Fruit fly (Drosophila melanogaster) whole organism, wandering third instar larva: ENCODE data around the gene CG4770.

Experiments used
- Abd-B ChIP-seq: fragments of >200 bp; optimal IDR thresholded peaks from 2 replicates; lab custom pipeline; 2017; ENCODE audit warnings: missing biosample characterization, missing genetic modification characterization
- CG32264 ChIP-seq: fragments of 200-800 bp; sonication (Bioruptor generic); optimal IDR thresholded peaks from 2 replicates; lab custom pipeline; 2016; ENCODE audit warnings: missing biosample characterization, missing genetic modification characterization
- CG9705 ChIP-seq: fragments of 200-800 bp; sonication (Bioruptor generic); optimal IDR thresholded peaks from 2 replicates; lab custom pipeline; 2018; ENCODE audit warnings: missing biosample characterization, mild to moderate bottlenecking, missing genetic modification characterization
- Dfd ChIP-seq: fragments of >200 bp; optimal IDR thresholded peaks from 2 replicates; lab custom pipeline; 2017; ENCODE audit warnings: missing biosample characterization, missing genetic modification characterization
- Dif ChIP-seq: fragments of 200-275, 200-300 bp; sonication (Bioruptor generic); optimal IDR thresholded peaks from 2 replicates; lab custom pipeline; 2018; ENCODE audit warnings: missing biosample characterization, missing genetic modification characterization; ENCODE audit not compliant: partially characterized antibody
- HLH106 ChIP-seq: fragments of 200-800 bp; optimal IDR thresholded peaks from 3 replicates; lab custom pipeline; 2019; ENCODE audit warnings: missing biosample characterization, mild to moderate bottlenecking, missing genetic modification characterization, moderate library complexity
- Hnf4 ChIP-seq: fragments of 200-800 bp; sonication (Bioruptor generic); optimal IDR thresholded peaks from 2 replicates; lab custom pipeline; 2016; ENCODE audit warnings: missing biosample characterization, mild to moderate bottlenecking, missing genetic modification characterization
- Jra ChIP-seq: sonication (Bioruptor generic); optimal IDR thresholded peaks from 2 replicates; lab custom pipeline; 2016; ENCODE audit warnings: missing biosample characterization, missing genetic modification characterization
- Mio ChIP-seq: sonication (Bioruptor generic); optimal IDR thresholded peaks from 2 replicates; lab custom pipeline; 2016; ENCODE audit warnings: missing biosample characterization, missing genetic modification characterization
- Myc ChIP-seq: fragments of >200 bp; optimal IDR thresholded peaks from 2 replicates; lab custom pipeline; 2017
- N ChIP-seq: fragments of >200 bp; optimal IDR thresholded peaks from 2 replicates; lab custom pipeline; 2018; ENCODE audit warnings: missing biosample characterization, missing external identifiers, missing genetic modification characterization
- OdsH ChIP-seq: fragments of 200-800 bp; sonication (Bioruptor generic); optimal IDR thresholded peaks from 2 replicates; lab custom pipeline; 2016; ENCODE audit warnings: missing biosample characterization, mild to moderate bottlenecking, missing genetic modification characterization
- Rel ChIP-seq, 2 experiments: fragments of 200-800 bp; sonication (Bioruptor generic) in 1 of 2; optimal IDR thresholded peaks; 2 replicates in 1 of 2; 3 replicates in 1 of 2; lab custom pipeline; 2016 to 2019; ENCODE audit warnings: mild to moderate bottlenecking in 2 of 2, missing biosample characterization in 2 of 2, missing genetic modification characterization in 2 of 2, moderate library complexity in 1 of 2
- Vsx2 ChIP-seq: fragments of 200-300, 225-300 bp; sonication (Bioruptor generic); optimal IDR thresholded peaks from 2 replicates; lab custom pipeline; 2018; ENCODE audit warnings: missing biosample characterization, missing genetic modification characterization; ENCODE audit not compliant: partially characterized antibody
- br ChIP-seq: fragments of 200-800 bp; sonication (Bioruptor generic); optimal IDR thresholded peaks from 2 replicates; lab custom pipeline; 2016; ENCODE audit warnings: missing biosample characterization, missing genetic modification characterization
- brk ChIP-seq: fragments of 200-800 bp; sonication (Bioruptor generic); optimal IDR thresholded peaks from 2 replicates; lab custom pipeline; 2016; ENCODE audit warnings: missing biosample characterization, mild to moderate bottlenecking, missing genetic modification characterization
- dl ChIP-seq, 2 experiments: fragments of 175-275, 200-275 bp in 1 of 2; fragments of 200-275 bp in 1 of 2; sonication (Bioruptor generic); optimal IDR thresholded peaks; lab custom pipeline; 2018; ENCODE audit warnings: mild to moderate bottlenecking in 2 of 2, missing biosample characterization in 2 of 2, missing genetic modification characterization in 2 of 2, moderate library complexity in 2 of 2; ENCODE audit not compliant: partially characterized antibody in 2 of 2, insufficient read depth in 1 of 2
- dmrt93B ChIP-seq: fragments of 200-800 bp; sonication (Bioruptor generic); optimal IDR thresholded peaks from 2 replicates; lab custom pipeline; 2018; ENCODE audit warnings: missing biosample characterization, mild to moderate bottlenecking, missing genetic modification characterization
- dsf ChIP-seq: sonication (Bioruptor generic); optimal IDR thresholded peaks from 2 replicates; lab custom pipeline; 2016; ENCODE audit warnings: missing biosample characterization, missing genetic modification characterization, borderline replicate concordance
- ey ChIP-seq: fragments of 200-800 bp; sonication (Bioruptor generic); optimal IDR thresholded peaks from 2 replicates; lab custom pipeline; 2016; ENCODE audit warnings: missing biosample characterization, missing genetic modification characterization
- fru ChIP-seq: fragments of 200-800 bp; sonication (Bioruptor generic); optimal IDR thresholded peaks from 3 replicates; lab custom pipeline; 2016; ENCODE audit warnings: missing biosample characterization, mild to moderate bottlenecking, missing genetic modification characterization
- h ChIP-seq: fragments of 200-800 bp; sonication (Bioruptor generic); optimal IDR thresholded peaks from 3 replicates; lab custom pipeline; 2016; ENCODE audit warnings: missing biosample characterization, mild to moderate bottlenecking, missing genetic modification characterization
- jim ChIP-seq: fragments of 175-275, 200-325 bp; sonication (Bioruptor generic); optimal IDR thresholded peaks from 2 replicates; lab custom pipeline; 2016; ENCODE audit warnings: missing biosample characterization, mild to moderate bottlenecking, missing genetic modification characterization
- lola ChIP-seq: fragments of >200 bp; optimal IDR thresholded peaks from 2 replicates; lab custom pipeline; 2017; ENCODE audit warnings: missing biosample characterization, missing genetic modification characterization
- pan ChIP-seq: fragments of >200 bp; optimal IDR thresholded peaks from 2 replicates; lab custom pipeline; 2017
- psq ChIP-seq: fragments of 200-800 bp; sonication (Bioruptor generic); optimal IDR thresholded peaks from 3 replicates; lab custom pipeline; 2017; ENCODE audit warnings: missing biosample characterization, mild to moderate bottlenecking, missing genetic modification characterization, moderate library complexity
- rgr ChIP-seq: fragments of 200-800 bp; sonication (Bioruptor generic); optimal IDR thresholded peaks from 3 replicates; lab custom pipeline; 2016; ENCODE audit warnings: missing biosample characterization, mild to moderate bottlenecking, missing genetic modification characterization
- sage ChIP-seq: fragments of 200-800 bp; sonication (Bioruptor generic); optimal IDR thresholded peaks from 2 replicates; lab custom pipeline; 2016; ENCODE audit warnings: missing biosample characterization, mild to moderate bottlenecking, missing genetic modification characterization
- sv ChIP-seq: fragments of 200-800 bp; sonication (Bioruptor generic); optimal IDR thresholded peaks from 3 replicates; lab custom pipeline; 2016; ENCODE audit warnings: missing biosample characterization, missing genetic modification characterization
- tai ChIP-seq: sonication (Bioruptor generic); optimal IDR thresholded peaks from 2 replicates; lab custom pipeline; 2016; ENCODE audit warnings: missing biosample characterization, missing genetic modification characterization
- woc ChIP-seq: sonication (Bioruptor generic); optimal IDR thresholded peaks from 2 replicates; lab custom pipeline; 2016; ENCODE audit warnings: missing biosample characterization, mild to moderate bottlenecking, missing genetic modification characterization

CG4770 gene

DNA sequence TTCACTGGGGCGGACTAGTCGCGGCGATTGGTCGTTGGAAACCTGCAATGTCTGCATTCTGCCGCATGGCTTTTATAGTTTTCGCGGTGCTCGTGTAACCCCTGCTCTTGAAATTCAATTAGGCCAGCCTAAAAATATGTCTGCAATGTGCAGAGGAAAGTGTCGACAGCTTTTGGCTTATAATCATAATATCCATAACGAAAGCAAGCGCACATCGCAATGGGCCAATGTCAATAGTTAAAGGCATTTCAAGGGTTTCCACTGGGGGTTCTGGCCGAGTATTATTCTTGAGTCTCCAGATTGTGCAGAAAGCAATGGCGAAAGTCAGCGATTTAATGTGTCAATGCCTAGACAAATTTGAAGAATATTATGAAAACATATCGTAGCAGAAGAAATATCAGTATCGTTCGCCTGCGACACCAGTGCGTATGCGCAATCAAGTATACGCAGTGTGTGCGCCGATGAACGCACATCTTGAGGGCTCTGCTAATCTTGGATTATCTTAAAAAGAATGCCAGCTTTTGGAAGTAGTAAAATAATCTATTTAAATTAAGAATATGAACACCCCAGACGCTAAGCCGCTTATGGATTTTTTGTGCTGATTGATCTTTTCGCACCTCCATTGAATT, 30.0 kb upstream of the CG4770 start, which contains the start of gene ninaE:
TSS of gene ninaE (minus strand) at position 51 of the 629 bp plus-strand sequence.
- no peak for TF ChIP-seq woc (GFP tag; lab: Kevin White, UChicago)
- TF ChIP-seq lola (GFP tag; lab: Kevin White, UChicago): no peak
- TF ChIP-seq tai (GFP tag; lab: Kevin White, UChicago): no peak
- no peak for TF ChIP-seq Abd-B
- TF ChIP-seq Dfd (GFP tag; lab: Kevin White, UChicago): no peak
- no peak for TF ChIP-seq sv (GFP tag; lab: Kevin White, UChicago)
- TF ChIP-seq Vsx2 (GFP tag; lab: Kevin White, UChicago): no peak
- TF ChIP-seq pan (lab: Kevin White, UChicago): no peak
- no peak for TF ChIP-seq OdsH
- no peak for TF ChIP-seq Hnf4 (GFP tag; lab: Kevin White, UChicago)
- TF ChIP-seq h (GFP tag; lab: Kevin White, UChicago): no peak
- no peak for TF ChIP-seq CG32264 (GFP tag; lab: Kevin White, UChicago)
- no peak for TF ChIP-seq br (GFP tag; lab: Kevin White, UChicago)
- no peak for TF ChIP-seq psq (GFP tag; lab: Kevin White, UChicago)
- no peak for TF ChIP-seq brk (GFP tag; lab: Kevin White, UChicago)

DNA sequence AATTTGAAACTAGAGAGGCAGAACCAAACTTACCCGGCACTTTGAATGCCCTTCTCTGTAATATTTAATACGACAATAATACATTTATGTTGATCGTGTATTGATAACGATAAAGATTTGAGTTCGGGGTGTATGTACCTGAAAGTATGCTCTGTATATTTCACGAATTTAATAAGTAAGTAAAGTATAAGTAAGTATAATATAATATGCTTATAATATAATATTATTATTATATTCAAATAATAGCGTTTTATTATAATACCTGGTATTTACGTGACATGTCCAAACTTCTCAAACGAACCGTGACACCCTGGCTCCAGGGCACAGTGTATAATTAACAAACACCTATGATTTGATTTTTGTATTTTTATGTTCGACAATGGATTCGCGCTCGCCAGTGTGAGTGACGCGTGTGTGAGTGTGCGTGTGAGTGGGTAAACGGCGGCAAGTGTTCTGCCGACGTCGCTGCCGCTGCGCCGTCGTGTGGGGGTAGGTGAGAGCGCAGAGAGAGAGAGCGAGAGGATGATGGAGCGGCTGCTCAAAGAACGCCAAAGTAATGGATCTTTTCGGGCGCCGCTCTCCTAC, 28.6 kb upstream of the CG4770 start:
- peak; percentile 13 for TF ChIP-seq fru (GFP tag; lab: Kevin White, UChicago)
- no peak for TF ChIP-seq jim (GFP tag; lab: Kevin White, UChicago)
- TF ChIP-seq sage (GFP tag; lab: Kevin White, UChicago): no peak
- no peak for TF ChIP-seq Myc
- no peak for TF ChIP-seq N (GFP tag; lab: Kevin White, UChicago)
- TF ChIP-seq HLH106 (tag; lab: Kevin White, UChicago): no peak
- peak; percentile 56 to 70 for TF ChIP-seq dl (GFP tag; optimal IDR thresholded peaks at IDR 0.05; lab: Kevin White, UChicago; ENCODE audit: insufficient read depth in 1 of 2, partially characterized antibody in 2 of 2)
- TF ChIP-seq Abd-B: no peak
- no peak for TF ChIP-seq Jra (GFP tag; lab: Kevin White, UChicago)
- no peak for TF ChIP-seq Mio
- TF ChIP-seq Dif: peak; percentile 78
- TF ChIP-seq tai (GFP tag; lab: Kevin White, UChicago): no peak

dm6 chr3R:19890340-19890998, 27.8 kb upstream of the CG4770 start, which contains the start of gene CG4733:
TSS of gene CG4733 (plus strand) at chr3R:19890689.
- TF ChIP-seq Dif (peak; percentile 32), Vsx2 (GFP tag; lab: Kevin White, UChicago) (no peak), CG9705 (no peak), br (GFP tag; lab: Kevin White, UChicago) (no peak), rgr (GFP tag; lab: Kevin White, UChicago) (no peak), Rel (GFP tag; optimal IDR thresholded peaks at IDR 0.05; lab: Kevin White, UChicago) (no peak), Rel (tag; optimal IDR thresholded peaks at IDR 0.05; lab: Kevin White, UChicago) (no peak), woc (GFP tag; lab: Kevin White, UChicago) (peak; percentile 32), dl (GFP tag; optimal IDR thresholded peaks at IDR 0.05; lab: Kevin White, UChicago; ENCODE audit: insufficient read depth in 1 of 2, partially characterized antibody in 2 of 2) (peak in 1 of 2 experiments; percentile 50), fru (GFP tag; lab: Kevin White, UChicago) (peak; percentile 56), Myc (peak; percentile 98), N (GFP tag; lab: Kevin White, UChicago) (no peak)

dm6 chr3R:19891363-19891762, 26.9 kb upstream of the CG4770 start:
- no peak for TF ChIP-seq rgr (GFP tag; lab: Kevin White, UChicago)
- no peak for TF ChIP-seq ey (GFP tag; lab: Kevin White, UChicago)
- TF ChIP-seq brk (GFP tag; lab: Kevin White, UChicago): no peak
- no peak for TF ChIP-seq psq (GFP tag; lab: Kevin White, UChicago)
- no peak for TF ChIP-seq Dfd (GFP tag; lab: Kevin White, UChicago)
- no peak for TF ChIP-seq woc (GFP tag; lab: Kevin White, UChicago)
- no peak for TF ChIP-seq dmrt93B (GFP tag; lab: Kevin White, UChicago)
- TF ChIP-seq Rel (GFP tag; optimal IDR thresholded peaks at IDR 0.05; lab: Kevin White, UChicago): no peak
- TF ChIP-seq Rel (tag; optimal IDR thresholded peaks at IDR 0.05; lab: Kevin White, UChicago): no peak
- no peak for TF ChIP-seq dsf (GFP tag; lab: Kevin White, UChicago)
- no peak for TF ChIP-seq dl (GFP tag; optimal IDR thresholded peaks at IDR 0.05; lab: Kevin White, UChicago; ENCODE audit: insufficient read depth in 1 of 2, partially characterized antibody in 2 of 2)
- no peak for TF ChIP-seq CG9705
- no peak for TF ChIP-seq Abd-B
- no peak for TF ChIP-seq Myc
- no peak for TF ChIP-seq Dif
